Fruit fly (Drosophila melanogaster) whole organism, embryonic: ENCODE measurements around the gene mEFG1.

Experiments used
- CG11085 ChIP-seq: fragments of 200-800 bp; sonication (Bioruptor generic); IDR thresholded peaks from 2 replicates; pipeline ENCODE4 v1.3.6; 2022; ENCODE audit warnings: missing biosample characterization, missing genetic modification characterization
- CG12659 ChIP-seq: fragments of 200-800 bp; sonication (Bioruptor generic); optimal IDR thresholded peaks from 3 replicates; lab custom pipeline; 2017; ENCODE audit warnings: mild to moderate bottlenecking, missing biosample characterization, missing genetic modification reagents, missing genetic modification characterization
- CG15601 ChIP-seq: fragments of 200-800 bp; sonication (Bioruptor generic); optimal IDR thresholded peaks from 3 replicates; lab custom pipeline; 2019; ENCODE audit warnings: missing biosample characterization, mild to moderate bottlenecking, missing genetic modification characterization, moderate library complexity
- CG17802 ChIP-seq: fragments of 200-800 bp; sonication (Bioruptor generic); optimal IDR thresholded peaks from 2 replicates; lab custom pipeline; 2018; ENCODE audit warnings: missing biosample characterization, mild to moderate bottlenecking, missing genetic modification characterization, moderate library complexity
- CG1832 ChIP-seq: fragments of 200-800 bp; sonication (Bioruptor generic); optimal IDR thresholded peaks from 2 replicates; lab custom pipeline; 2017; ENCODE audit warnings: missing biosample characterization, mild to moderate bottlenecking, missing genetic modification characterization, inconsistent platforms
- CG2120 ChIP-seq: fragments of 200-800 bp; sonication (Bioruptor generic); optimal IDR thresholded peaks from 3 replicates; lab custom pipeline; 2016; ENCODE audit warnings: missing biosample characterization, missing genetic modification characterization
- CG30403 ChIP-seq: fragments of 200-800 bp; sonication (Bioruptor generic); optimal IDR thresholded peaks from 3 replicates; lab custom pipeline; 2016; ENCODE audit warnings: missing biosample characterization, missing genetic modification characterization
- CG3065 ChIP-seq: fragments of 200-800 bp; sonication (Bioruptor generic); optimal IDR thresholded peaks from 2 replicates; lab custom pipeline; 2016; ENCODE audit warnings: missing biosample characterization, missing genetic modification characterization
- CG34224 ChIP-seq: fragments of 200-800 bp; sonication (Bioruptor generic); IDR thresholded peaks from 3 replicates; pipeline ENCODE4 v1.3.6; 2022; ENCODE audit warnings: missing biosample characterization, missing genetic modification characterization; ENCODE audit not compliant: partially characterized antibody
- CG6254 ChIP-seq: fragments of 200-800 bp; sonication (Bioruptor generic); optimal IDR thresholded peaks from 3 replicates; lab custom pipeline; 2017; ENCODE audit warnings: mild to moderate bottlenecking, missing biosample characterization, missing genetic modification reagents, missing genetic modification characterization
- CG6854 ChIP-seq: fragments of 200-800 bp; sonication (Bioruptor generic); optimal IDR thresholded peaks from 3 replicates; lab custom pipeline; 2017; ENCODE audit warnings: missing biosample characterization, mild to moderate bottlenecking, missing genetic modification characterization
- CG7745 ChIP-seq: fragments of 200-800 bp; sonication (Bioruptor generic); optimal IDR thresholded peaks from 2 replicates; lab custom pipeline; 2018; ENCODE audit warnings: missing biosample characterization, mild to moderate bottlenecking, missing genetic modification characterization, moderate library complexity
- CG7839 ChIP-seq: fragments of 200-800 bp; sonication (Bioruptor generic); optimal IDR thresholded peaks from 3 replicates; lab custom pipeline; 2018; ENCODE audit warnings: missing biosample characterization, mild to moderate bottlenecking, missing genetic modification characterization, moderate library complexity
- CG7963 ChIP-seq: fragments of 200-800 bp; sonication (Bioruptor generic); IDR thresholded peaks from 3 replicates; pipeline ENCODE4 v1.3.6; 2022; ENCODE audit warnings: missing biosample characterization, missing genetic modification characterization; ENCODE audit not compliant: partially characterized antibody
- CG8388 ChIP-seq: fragments of 200-800 bp; sonication (Bioruptor generic); optimal IDR thresholded peaks from 2 replicates; lab custom pipeline; 2019; ENCODE audit warnings: missing biosample characterization, mild to moderate bottlenecking, missing genetic modification characterization, moderate library complexity
- Chrac-16 ChIP-seq: fragments of 200-800 bp; sonication (Bioruptor generic); optimal IDR thresholded peaks from 3 replicates; lab custom pipeline; 2016; ENCODE audit warnings: missing biosample characterization, missing genetic modification characterization
- D19A ChIP-seq: fragments of 200-800 bp; optimal IDR thresholded peaks from 3 replicates; lab custom pipeline; 2019; ENCODE audit warnings: missing biosample characterization, mild to moderate bottlenecking, missing genetic modification characterization, moderate library complexity
- Dad ChIP-seq: fragments of 200-800 bp; sonication (Bioruptor generic); optimal IDR thresholded peaks from 3 replicates; lab custom pipeline; 2016; ENCODE audit warnings: missing biosample characterization, missing genetic modification characterization
- Dek ChIP-seq: fragments of 200-800 bp; sonication (Bioruptor generic); optimal IDR thresholded peaks from 3 replicates; lab custom pipeline; 2019; ENCODE audit warnings: missing biosample characterization, mild to moderate bottlenecking, missing genetic modification characterization, moderate library complexity
- Dll ChIP-seq: fragments of 200-800 bp; sonication (Bioruptor generic); IDR thresholded peaks from 4 replicates; pipeline ENCODE4 v1.3.6; 2022; ENCODE audit warnings: missing biosample characterization, missing genetic modification characterization; ENCODE audit not compliant: partially characterized antibody
- Dp ChIP-seq: fragments of 200-800 bp; sonication (Bioruptor generic); optimal IDR thresholded peaks from 2 replicates; lab custom pipeline; 2018; ENCODE audit warnings: missing biosample characterization, mild to moderate bottlenecking, missing genetic modification characterization, moderate library complexity
- Dref ChIP-seq: fragments of 200-800 bp; sonication (Bioruptor generic); IDR thresholded peaks from 2 replicates; pipeline ENCODE4 v1.3.6; 2022; ENCODE audit warnings: missing biosample characterization, missing genetic modification characterization
- E2f2 ChIP-seq: fragments of 200-800 bp; sonication (Bioruptor generic); IDR thresholded peaks from 2 replicates; pipeline ENCODE4 v1.3.6; 2022; ENCODE audit warnings: missing biosample characterization, missing genetic modification characterization
- GATAe ChIP-seq: fragments of 200-800 bp; sonication (Bioruptor generic); conservative IDR thresholded peaks from 2 replicates; pipeline ENCODE4 v1.3.6; 2022; ENCODE audit warnings: missing biosample characterization, missing genetic modification characterization
- Hr39 ChIP-seq: fragments of >200 bp; optimal IDR thresholded peaks from 2 replicates; lab custom pipeline; 2017
- MESR4 ChIP-seq: fragments of 200-800 bp; sonication (Bioruptor generic); optimal IDR thresholded peaks from 2 replicates; lab custom pipeline; 2018; ENCODE audit warnings: missing biosample characterization, mild to moderate bottlenecking, missing genetic modification characterization, moderate library complexity
- MTF-1 ChIP-seq: fragments of 200-800 bp; sonication (Bioruptor generic); optimal IDR thresholded peaks from 2 replicates; lab custom pipeline; 2018; ENCODE audit warnings: missing biosample characterization, mild to moderate bottlenecking, missing genetic modification characterization, borderline replicate concordance
- Med ChIP-seq: fragments of 200-800 bp; sonication (Bioruptor generic); peaks from one replicate; lab custom pipeline; 2016; ENCODE audit warnings: missing biosample characterization, missing genetic modification characterization, mild to moderate bottlenecking, inconsistent platforms, moderate library complexity
- Neu2 ChIP-seq: fragments of 200-800 bp; sonication (Bioruptor generic); optimal IDR thresholded peaks from 3 replicates; lab custom pipeline; 2016; ENCODE audit warnings: missing biosample characterization, missing genetic modification characterization, borderline replicate concordance
- Rfx ChIP-seq: fragments of 200-800 bp; sonication (Bioruptor generic); IDR thresholded peaks from 2 replicates; pipeline ENCODE4 v1.3.6; 2022; ENCODE audit warnings: missing biosample characterization, missing genetic modification characterization
- Scr ChIP-seq: fragments of 200-800 bp; sonication (Bioruptor generic); IDR thresholded peaks from 2 replicates; pipeline ENCODE4 v1.3.6; 2022; ENCODE audit warnings: missing biosample characterization, missing genetic modification characterization; ENCODE audit not compliant: partially characterized antibody
- Sry-δ ChIP-seq: fragments of 200-800 bp; sonication (Bioruptor generic); optimal IDR thresholded peaks from 2 replicates; lab custom pipeline; 2016; ENCODE audit warnings: missing biosample characterization, missing genetic modification characterization
- ac ChIP-seq: fragments of 200-800 bp; sonication (Bioruptor generic); optimal IDR thresholded peaks from 3 replicates; lab custom pipeline; 2017; ENCODE audit warnings: missing biosample characterization, mild to moderate bottlenecking, missing genetic modification characterization
- bcd ChIP-seq: fragments of 200-800 bp; sonication (Bioruptor generic); optimal IDR thresholded peaks from 2 replicates; lab custom pipeline; 2017; ENCODE audit warnings: missing biosample characterization, mild to moderate bottlenecking, missing genetic modification characterization
- bsh ChIP-seq, 2 experiments: fragments of 200-800 bp; sonication (Bioruptor generic); optimal IDR thresholded peaks; 2 replicates each; lab custom pipeline; 2017 to 2018; ENCODE audit warnings: mild to moderate bottlenecking in 2 of 2, missing biosample characterization in 2 of 2, missing genetic modification characterization in 2 of 2, moderate library complexity in 1 of 2
- cwo ChIP-seq: fragments of 200-800 bp; sonication (Bioruptor generic); optimal IDR thresholded peaks from 3 replicates; lab custom pipeline; 2017; ENCODE audit warnings: missing biosample characterization, missing genetic modification characterization, mild to moderate bottlenecking, moderate library complexity, missing genetic modification reagents
- eve ChIP-seq, 2 experiments: fragments of >200 bp; optimal IDR thresholded peaks; 2 replicates each; lab custom pipeline; 2017; ENCODE audit warnings: missing biosample characterization in 2 of 2, missing genetic modification characterization in 2 of 2
- gsb ChIP-seq: fragments of 200-800 bp; sonication (Bioruptor generic); IDR thresholded peaks from 2 replicates; pipeline ENCODE4 v1.3.6; 2022; ENCODE audit warnings: missing biosample characterization, missing genetic modification characterization
- hb ChIP-seq: fragments of 200-800 bp; sonication (Bioruptor generic); IDR thresholded peaks from 3 replicates; pipeline ENCODE4 v1.3.6; 2022; ENCODE audit warnings: missing biosample characterization, missing genetic modification characterization; ENCODE audit not compliant: partially characterized antibody
- hbn ChIP-seq: fragments of 200-800 bp; sonication (Bioruptor generic); IDR thresholded peaks from 2 replicates; pipeline ENCODE4 v1.3.6; 2022; ENCODE audit warnings: missing biosample characterization, missing genetic modification characterization; ENCODE audit not compliant: partially characterized antibody
- kah ChIP-seq: fragments of 200-800 bp; sonication (Bioruptor generic); optimal IDR thresholded peaks from 2 replicates; lab custom pipeline; 2018; ENCODE audit warnings: missing biosample characterization, mild to moderate bottlenecking, missing genetic modification characterization
- kay ChIP-seq: fragments of 200-800 bp; sonication (Bioruptor generic); optimal IDR thresholded peaks from 2 replicates; lab custom pipeline; 2016; ENCODE audit warnings: missing biosample characterization, missing genetic modification characterization
- kni ChIP-seq: fragments of 200-800 bp; sonication (Bioruptor generic); optimal IDR thresholded peaks from 3 replicates; lab custom pipeline; 2017; ENCODE audit warnings: mild to moderate bottlenecking, missing biosample characterization, missing genetic modification reagents, missing genetic modification characterization
- knrl ChIP-seq: fragments of 200-800 bp; sonication (Bioruptor generic); IDR thresholded peaks from 3 replicates; pipeline ENCODE4 v1.3.6; 2022; ENCODE audit warnings: missing biosample characterization, missing genetic modification characterization; ENCODE audit not compliant: partially characterized antibody
- mld ChIP-seq: fragments of 200-800 bp; sonication (Bioruptor generic); IDR thresholded peaks from 3 replicates; pipeline ENCODE4 v1.3.6; 2022; ENCODE audit warnings: missing biosample characterization, missing genetic modification characterization; ENCODE audit not compliant: partially characterized antibody
- psq ChIP-seq: fragments of 200-800 bp; sonication (Bioruptor generic); optimal IDR thresholded peaks from 2 replicates; lab custom pipeline; 2017; ENCODE audit warnings: missing biosample characterization, missing genetic modification characterization
- sens ChIP-seq: fragments of 200-800 bp; sonication (Bioruptor generic); peaks from one replicate; lab custom pipeline; 2016; ENCODE audit warnings: missing biosample characterization, missing genetic modification characterization
- so ChIP-seq: fragments of 200-800 bp; sonication (Bioruptor generic); IDR thresholded peaks from 3 replicates; pipeline ENCODE4 v1.3.6; 2022; ENCODE audit warnings: missing biosample characterization, missing genetic modification characterization
- toy ChIP-seq: fragments of 200-800 bp; sonication (Bioruptor generic); IDR thresholded peaks from 2 replicates; pipeline ENCODE4 v1.3.6; 2022; ENCODE audit warnings: missing biosample characterization, missing genetic modification characterization
- tx ChIP-seq: fragments of 200-800 bp; sonication (Bioruptor generic); optimal IDR thresholded peaks from 2 replicates; lab custom pipeline; 2016; ENCODE audit warnings: missing biosample characterization, missing genetic modification characterization

The mEFG1 gene

dm6 chr2L:7222829-7223272, at the start of gene mEFG1 (continued):
- TF ChIP-seq CG6854 (GFP tag; lab: Kevin White, UChicago) (no peak), Neu2 (GFP tag; lab: Kevin White, UChicago) (no peak), CG6254 (no peak), kah (GFP tag; lab: Kevin White, UChicago) (no peak), bsh (GFP tag; optimal IDR thresholded peaks at IDR 0.05; lab: Kevin White, UChicago) (no peak), Dref (GFP tag; lab: Robert Waterston, UW) (peak; percentile 78), Dad (GFP tag; lab: Kevin White, UChicago) (no peak), CG17802 (tag; lab: Kevin White, UChicago) (no peak), Dek (tag; lab: Kevin White, UChicago) (peak; percentile 25), Scr (peak; percentile 80), Dp (GFP tag; lab: Kevin White, UChicago) (peak; percentile 70), CG1832 (GFP tag; lab: Kevin White, UChicago) (no peak), ac (no peak), CG7839 (tag; lab: Kevin White, UChicago) (peak; percentile 24), gsb (no peak), CG7745 (tag; lab: Kevin White, UChicago) (no peak), CG11085 (no peak), GATAe (GFP tag; lab: Robert Waterston, UW) (no peak), CG3065 (GFP tag; lab: Kevin White, UChicago) (no peak), CG12659 (GFP tag; lab: Kevin White, UChicago) (peak; percentile 22), hbn (peak; percentile 73), CG8388 (GFP tag; lab: Kevin White, UChicago) (no peak), CG7963 (GFP tag; lab: Robert Waterston, UW) (peak; percentile 80), Chrac-16 (GFP tag; lab: Kevin White, UChicago) (no peak), MTF-1 (GFP tag; lab: Kevin White, UChicago) (no peak), so (no peak), hb (GFP tag; lab: Robert Waterston, UW) (peak; percentile 66; the same call in 1 of the 3 replicates), toy (GFP tag; lab: Robert Waterston, UW) (no peak), CG30403 (GFP tag; lab: Kevin White, UChicago) (peak; percentile 17), Sry-δ (GFP tag; lab: Kevin White, UChicago) (peak; percentile 34), Hr39 (lab: Kevin White, UChicago) (no peak), kni (GFP tag; lab: Kevin White, UChicago) (no peak), psq (GFP tag; lab: Kevin White, UChicago) (no peak), cwo (GFP tag; lab: Kevin White, UChicago) (no peak), MESR4 (GFP tag; lab: Kevin White, UChicago) (peak; percentile 35), tx (GFP tag; lab: Kevin White, UChicago) (no peak), Med (no peak), eve (GFP tag; optimal IDR thresholded peaks at IDR 0.05; lab: Kevin White, UChicago) (no peak), CG2120 (GFP tag; lab: Kevin White, UChicago) (peak; percentile 8), Rfx (GFP tag; lab: Robert Waterston, UW) (peak; percentile 19; the same call in 1 of the 2 replicates), CG34224 (GFP tag; lab: Robert Waterston, UW) (peak; percentile 79), bcd (GFP tag; lab: Kevin White, UChicago) (no peak), E2f2 (GFP tag; lab: Robert Waterston, UW) (peak; percentile 76), mld (peak; percentile 68), CG15601 (tag; lab: Kevin White, UChicago) (peak; percentile 1), knrl (GFP tag; lab: Robert Waterston, UW) (peak; percentile 60; the same call in 1 of the 3 replicates), Dll (peak; percentile 83), sens (GFP tag; lab: Kevin White, UChicago) (peak; percentile 62), D19A (tag; lab: Kevin White, UChicago) (peak; percentile 8), kay (GFP tag; lab: Kevin White, UChicago) (no peak)
